Fruit fly (Drosophila melanogaster): Measurements from ENCODE around the gene dgt4.
A peak's percentile ranks its signal among the peaks of the same experiment; 100 is the strongest.

dgt4 gene

dm6 chrX:4105830-4106233, 7.7 kb upstream of the dgt4 start, which contains the start of gene cib (continued):
- TF ChIP-seq CG11504 (tag; optimal IDR thresholded peaks at IDR 0.05) = peak; percentile 35
- TF ChIP-seq Hr39 (optimal IDR thresholded peaks at IDR 0.05) = no peak
- TF ChIP-seq Hr3 (GFP tag; optimal IDR thresholded peaks at IDR 0.05) = no peak
- peak; percentile 86 for TF ChIP-seq CG6791 (GFP tag; IDR thresholded peaks at IDR 0.05; ENCODE audit: partially characterized antibody)
- no peak for TF ChIP-seq CG14441 (GFP tag; IDR thresholded peaks at IDR 0.05)
- TF ChIP-seq gt (GFP tag; IDR thresholded peaks at IDR 0.05) = no peak
- TF ChIP-seq ham (GFP tag; IDR thresholded peaks at IDR 0.05) = no peak
- TF ChIP-seq Sry-δ (GFP tag; optimal IDR thresholded peaks at IDR 0.05) = peak; percentile 84
- no peak for TF ChIP-seq kay (GFP tag; optimal IDR thresholded peaks at IDR 0.05)
- TF ChIP-seq twi (tag; optimal IDR thresholded peaks at IDR 0.05) = no peak
- peak; percentile 81 for TF ChIP-seq hbn (GFP tag; IDR thresholded peaks at IDR 0.05; ENCODE audit: partially characterized antibody)
- TF ChIP-seq CG12391 (tag; optimal IDR thresholded peaks at IDR 0.05) = peak; percentile 38
- no peak for TF ChIP-seq CG14965 (GFP tag; optimal IDR thresholded peaks at IDR 0.05; ENCODE audit: borderline replicate concordance)
- no peak for TF ChIP-seq ttk (GFP tag; IDR thresholded peaks at IDR 0.05)
- TF ChIP-seq CG17186 (GFP tag; optimal IDR thresholded peaks at IDR 0.05) = peak; percentile 79
- TF ChIP-seq ara (GFP tag; IDR thresholded peaks at IDR 0.05) = peak; percentile 36; the same call in 1 of the 2 replicates
- peak; percentile 25 for TF ChIP-seq salm (tag; optimal IDR thresholded peaks at IDR 0.05)
- TF ChIP-seq ase (GFP tag; IDR thresholded peaks at IDR 0.05) = no peak
- TF ChIP-seq CG18599 (GFP tag; optimal IDR thresholded peaks at IDR 0.05) = peak; percentile 22
- TF ChIP-seq CG12104 (GFP tag; optimal IDR thresholded peaks at IDR 0.05) = no peak
- peak; percentile 87 for TF ChIP-seq trem (tag; optimal IDR thresholded peaks at IDR 0.05)
- TF ChIP-seq zfh1 (GFP tag; IDR thresholded peaks at IDR 0.05) = no peak
- peak; percentile 48 for TF ChIP-seq gcm (GFP tag; optimal IDR thresholded peaks at IDR 0.05)
- TF ChIP-seq CrebB (tag; optimal IDR thresholded peaks at IDR 0.05) = no peak
- TF ChIP-seq CG6854 (GFP tag; optimal IDR thresholded peaks at IDR 0.05) = peak; percentile 21
- no peak for TF ChIP-seq CG1602 (GFP tag; optimal IDR thresholded peaks at IDR 0.05)
- no peak for TF ChIP-seq CG9876 (GFP tag; optimal IDR thresholded peaks at IDR 0.05)
- peak; percentile 6 for TF ChIP-seq CG8089 (GFP tag; optimal IDR thresholded peaks at IDR 0.05)
- TF ChIP-seq tx (GFP tag; optimal IDR thresholded peaks at IDR 0.05) = peak; percentile 28
- peak; percentile 13 for TF ChIP-seq CG3281 (GFP tag; optimal IDR thresholded peaks at IDR 0.05)
- TF ChIP-seq Taf1 (GFP tag; IDR thresholded peaks at IDR 0.05) = no peak
- TF ChIP-seq Atf3 (GFP tag; optimal IDR thresholded peaks at IDR 0.05) = no peak
- TF ChIP-seq CG32767 (GFP tag; IDR thresholded peaks at IDR 0.05) = no peak
- no peak for TF ChIP-seq CG3726 (GFP tag; IDR thresholded peaks at IDR 0.05)
- TF ChIP-seq slou (GFP tag; optimal IDR thresholded peaks at IDR 0.05) = no peak
- peak; percentile 11 for TF ChIP-seq CG31365 (tag; optimal IDR thresholded peaks at IDR 0.05)
- peak; percentile 97 for TF ChIP-seq CG2712 (tag; optimal IDR thresholded peaks at IDR 0.05)
- TF ChIP-seq gsb (GFP tag; IDR thresholded peaks at IDR 0.05) = no peak
- no peak for TF ChIP-seq Gsc (GFP tag; IDR thresholded peaks at IDR 0.05)
- no peak for TF ChIP-seq az2 (GFP tag; optimal IDR thresholded peaks at IDR 0.05)
- TF ChIP-seq CG8765 (GFP tag; IDR thresholded peaks at IDR 0.05) = no peak
- TF ChIP-seq Elba2 (GFP tag; optimal IDR thresholded peaks at IDR 0.05) = no peak
- TF ChIP-seq CG15514 (GFP tag; optimal IDR thresholded peaks at IDR 0.05) = peak; percentile 89
- no peak for TF ChIP-seq fd96Cb (tag; optimal IDR thresholded peaks at IDR 0.05)
- peak; percentile 26 for TF ChIP-seq CoRest (tag; optimal IDR thresholded peaks at IDR 0.05)
- TF ChIP-seq CG11456 (GFP tag; IDR thresholded peaks at IDR 0.05) = 0 out of 3 replicates have a peak, but pooled peaks have one; percentile 34
- TF ChIP-seq unc-4 (GFP tag; IDR thresholded peaks at IDR 0.05; ENCODE audit: partially characterized antibody) = peak; percentile 77
- peak; percentile 5 for TF ChIP-seq wek (GFP tag; optimal IDR thresholded peaks at IDR 0.05)
- peak in 1 of 2 experiments; percentile 30 for TF ChIP-seq Eip74EF (GFP tag; optimal IDR thresholded peaks at IDR 0.05)
- TF ChIP-seq seq (GFP tag; IDR thresholded peaks at IDR 0.05) = no peak
- TF ChIP-seq ato (GFP tag; IDR thresholded peaks at IDR 0.05; ENCODE audit: partially characterized antibody) = peak; percentile 81; the same call in 1 of the 2 replicates

All from whole organism, embryonic.